Worm (Caenorhabditis elegans) whole organism, L4 larva: ENCODE measurements around the gene F46H5.4.

Experiments
- D1046.2 ChIP-seq: fragments of 200-800 bp; sonication (Bioruptor generic); IDR thresholded peaks from 2 replicates; pipeline ENCODE4 v1.3.6; 2022; ENCODE audit warnings: missing genetic modification characterization, missing compliant biosample characterization
- F37D6.2 ChIP-seq: sonication (generic microtip); optimal IDR thresholded peaks from 2 replicates; lab custom pipeline; 2016; ENCODE audit warnings: mild to moderate bottlenecking, missing genetic modification characterization, missing compliant biosample characterization
- F49E8.2 ChIP-seq: sonication (generic microtip); optimal IDR thresholded peaks from 2 replicates; lab custom pipeline; 2016; ENCODE audit warnings: missing compliant biosample characterization, mild to moderate bottlenecking, missing genetic modification characterization, borderline replicate concordance
- T20F7.1 ChIP-seq: fragments of 200-800 bp; sonication (Bioruptor generic); optimal IDR thresholded peaks from 2 replicates; lab custom pipeline; 2018; ENCODE audit warnings: mild to moderate bottlenecking, missing genetic modification characterization, missing compliant biosample characterization
- T26A8.4 ChIP-seq: fragments of 200-800 bp; sonication (Bioruptor generic); IDR thresholded peaks from 2 replicates; pipeline ENCODE4 v1.3.6; 2022; ENCODE audit warnings: missing genetic modification characterization, missing compliant biosample characterization
- Y75B8A.6 ChIP-seq: fragments of 200-800 bp; sonication (Bioruptor generic); IDR thresholded peaks from 2 replicates; pipeline ENCODE4 v1.3.6; 2022; ENCODE audit warnings: missing genetic modification reagents, missing genetic modification characterization, missing compliant biosample characterization
- aha-1 ChIP-seq: fragments of 150-350 bp; peaks from one replicate; lab custom pipeline; 2014; ENCODE audit warnings: missing biosample characterization, missing genetic modification characterization
- aly-2 ChIP-seq: sonication (generic microtip); optimal IDR thresholded peaks from 2 replicates; lab custom pipeline; 2018; ENCODE audit warnings: missing biosample characterization, missing genetic modification characterization
- ama-1 ChIP-seq: fragments of 150-350 bp; optimal IDR thresholded peaks from 2 replicates; lab custom pipeline; 2014; ENCODE audit warnings: inconsistent platforms, mixed read lengths
- arid-1 ChIP-seq: fragments of 200-800 bp; sonication (Bioruptor generic); conservative IDR thresholded peaks from 2 replicates; pipeline ENCODE4 v1.3.6; 2022; ENCODE audit warnings: missing genetic modification reagents, missing genetic modification characterization, missing compliant biosample characterization
- attf-4 ChIP-seq: sonication (generic microtip); optimal IDR thresholded peaks from 3 replicates; lab custom pipeline; 2017; ENCODE audit warnings: missing biosample characterization, missing genetic modification characterization
- cey-2 ChIP-seq: sonication (generic microtip); optimal IDR thresholded peaks from 3 replicates; lab custom pipeline; 2017; ENCODE audit warnings: missing genetic modification characterization, mild to moderate bottlenecking, missing compliant biosample characterization, antibody characterized with exemption, borderline replicate concordance; ENCODE audit not compliant: insufficient read depth
- daf-12 ChIP-seq: fragments of 150-350 bp; optimal IDR thresholded peaks from 2 replicates; lab custom pipeline; 2014; ENCODE audit warnings: missing biosample characterization, missing genetic modification reagents, missing genetic modification characterization
- daf-16 ChIP-seq, 3 experiments: sonication (generic microtip); optimal IDR thresholded peaks; 2 replicates each; lab custom pipeline; 2016 to 2017; ENCODE audit warnings: missing genetic modification characterization in 3 of 3, missing genetic modification reagents in 3 of 3, mild to moderate bottlenecking in 2 of 3, missing compliant biosample characterization in 2 of 3, missing biosample characterization in 1 of 3, moderate library complexity in 1 of 3
- dmd-6 ChIP-seq: fragments of 200-800 bp; sonication (Bioruptor generic); IDR thresholded peaks from 2 replicates; pipeline ENCODE4 v1.3.6; 2022; ENCODE audit warnings: missing genetic modification reagents, missing genetic modification characterization, missing compliant biosample characterization
- dmd-9 ChIP-seq: fragments of 200-800 bp; sonication (Bioruptor generic); IDR thresholded peaks from 2 replicates; pipeline ENCODE4 v1.3.6; 2022; ENCODE audit warnings: missing genetic modification reagents, missing genetic modification characterization, missing compliant biosample characterization
- dpl-1 ChIP-seq: fragments of 150-350 bp; optimal IDR thresholded peaks from 2 replicates; lab custom pipeline; 2014; ENCODE audit warnings: missing biosample characterization, missing genetic modification reagents, missing genetic modification characterization
- fkh-10 ChIP-seq: fragments of 150-350 bp; optimal IDR thresholded peaks from 2 replicates; lab custom pipeline; 2014; ENCODE audit warnings: missing biosample characterization, missing genetic modification reagents, missing genetic modification characterization
- gei-8 ChIP-seq: fragments of 200-800 bp; sonication (Bioruptor generic); optimal IDR thresholded peaks from 2 replicates; lab custom pipeline; 2018; ENCODE audit warnings: mild to moderate bottlenecking, missing genetic modification characterization, missing compliant biosample characterization
- hif-1 ChIP-seq, 2 experiments: sonication (generic microtip); optimal IDR thresholded peaks; 2 replicates each; lab custom pipeline; 2016 to 2017; ENCODE audit warnings: missing compliant biosample characterization in 2 of 2, missing genetic modification characterization in 2 of 2, missing genetic modification reagents in 2 of 2, missing genotype in 2 of 2, mild to moderate bottlenecking in 1 of 2
- hlh-11 ChIP-seq: fragments of 200-800 bp; sonication (Bioruptor generic); optimal IDR thresholded peaks from 2 replicates; lab custom pipeline; 2018; ENCODE audit warnings: mild to moderate bottlenecking, missing genetic modification characterization, missing compliant biosample characterization
- hmg-1.1 ChIP-seq: fragments of 200-800 bp; sonication (Bioruptor generic); IDR thresholded peaks from 2 replicates; pipeline ENCODE4 v1.3.6; 2022; ENCODE audit warnings: missing genetic modification reagents, missing genetic modification characterization, missing compliant biosample characterization
- lin-1 ChIP-seq: fragments of 200-800 bp; sonication (Bioruptor generic); IDR thresholded peaks from 2 replicates; pipeline ENCODE4 v1.3.6; 2022; ENCODE audit warnings: missing genetic modification reagents, missing genetic modification characterization, missing compliant biosample characterization
- lin-13 ChIP-seq: fragments of 150-350 bp; optimal IDR thresholded peaks from 2 replicates; lab custom pipeline; 2014; ENCODE audit warnings: missing biosample characterization, missing genetic modification reagents, missing genetic modification characterization
- lin-15B ChIP-seq: fragments of 150-350 bp; sonication (generic microtip); optimal IDR thresholded peaks from 3 replicates; lab custom pipeline; 2014; ENCODE audit warnings: missing biosample characterization, missing genetic modification characterization
- lin-29 ChIP-seq: fragments of 200-800 bp; sonication (Bioruptor generic); IDR thresholded peaks from 2 replicates; pipeline ENCODE4 v1.3.6; 2022; ENCODE audit warnings: missing genetic modification reagents, missing genetic modification characterization, missing compliant biosample characterization
- lin-38 ChIP-seq: fragments of 200-800 bp; sonication (Bioruptor generic); IDR thresholded peaks from 2 replicates; pipeline ENCODE4 v1.3.6; 2022; ENCODE audit warnings: missing genetic modification reagents, missing genetic modification characterization, missing compliant biosample characterization
- lin-39 ChIP-seq: fragments of 150-350 bp; optimal IDR thresholded peaks from 2 replicates; lab custom pipeline; 2014; ENCODE audit warnings: missing biosample characterization, missing genetic modification reagents, missing genetic modification characterization
- lir-3 ChIP-seq: sonication (generic microtip); optimal IDR thresholded peaks from 2 replicates; lab custom pipeline; 2016; ENCODE audit warnings: mild to moderate bottlenecking, missing genetic modification characterization, missing compliant biosample characterization
- madf-5 ChIP-seq, 2 experiments: fragments of 200-800 bp; sonication (Bioruptor generic); IDR thresholded peaks; 2 replicates each; pipeline ENCODE4 v1.3.6; 2022; ENCODE audit warnings: missing compliant biosample characterization in 2 of 2, missing genetic modification characterization in 2 of 2
- mep-1 ChIP-seq: fragments of 150-350 bp; sonication (generic microtip); optimal IDR thresholded peaks from 3 replicates; lab custom pipeline; 2014; ENCODE audit warnings: missing biosample characterization, missing genetic modification characterization
- nhr-42 ChIP-seq: fragments of 200-800 bp; sonication (Bioruptor generic); IDR thresholded peaks from 2 replicates; pipeline ENCODE4 v1.3.6; 2022; ENCODE audit warnings: missing genetic modification characterization, missing compliant biosample characterization
- nhr-6 ChIP-seq: fragments of 150-350 bp; optimal IDR thresholded peaks from 2 replicates; lab custom pipeline; 2014; ENCODE audit warnings: missing biosample characterization, missing genetic modification characterization
- pha-4 ChIP-seq, 2 experiments: fragments of 150-350 bp in 1 of 2; fragments of 200-800 bp in 1 of 2; sonication (Bioruptor generic) in 1 of 2; IDR thresholded peaks in 1 of 2; optimal IDR thresholded peaks in 1 of 2; 2 replicates each; pipeline versions ENCODE4 v1.3.6 to Lab custom; 2014 to 2022; ENCODE audit warnings: missing genetic modification characterization in 2 of 2, missing genetic modification reagents in 2 of 2, missing biosample characterization in 1 of 2, missing compliant biosample characterization in 1 of 2
- php-3 ChIP-seq: fragments of 200-800 bp; sonication (Bioruptor generic); IDR thresholded peaks from 2 replicates; pipeline ENCODE4 v1.3.6; 2022; ENCODE audit warnings: missing genetic modification reagents, missing genetic modification characterization, missing compliant biosample characterization
- saeg-2 ChIP-seq: fragments of 200-800 bp; sonication (Bioruptor generic); IDR thresholded peaks from 2 replicates; pipeline ENCODE4 v1.3.6; 2022; ENCODE audit warnings: missing genetic modification reagents, missing genetic modification characterization, missing compliant biosample characterization
- sdz-12 ChIP-seq: fragments of 200-800 bp; sonication (Bioruptor generic); optimal IDR thresholded peaks from 2 replicates; lab custom pipeline; 2018; ENCODE audit warnings: mild to moderate bottlenecking, missing genetic modification characterization, missing compliant biosample characterization
- set-16 ChIP-seq: fragments of 200-800 bp; sonication (Bioruptor generic); IDR thresholded peaks from 2 replicates; pipeline ENCODE4 v1.3.6; 2022; ENCODE audit warnings: missing genetic modification reagents, missing genetic modification characterization, missing compliant biosample characterization
- snpc-1.2 ChIP-seq: fragments of 200-800 bp; sonication (Bioruptor generic); IDR thresholded peaks from 2 replicates; pipeline ENCODE4 v1.3.6; 2022; ENCODE audit warnings: missing genetic modification reagents, missing genetic modification characterization, missing compliant biosample characterization
- spr-1 ChIP-seq: sonication (generic microtip); optimal IDR thresholded peaks from 2 replicates; lab custom pipeline; 2016; ENCODE audit warnings: mild to moderate bottlenecking, missing genetic modification characterization, missing compliant biosample characterization
- tra-1 ChIP-seq: fragments of 200-800 bp; sonication (Bioruptor generic); IDR thresholded peaks from 2 replicates; pipeline ENCODE4 v1.3.6; 2022; ENCODE audit warnings: missing genetic modification reagents, missing genetic modification characterization, missing compliant biosample characterization
- unc-62 ChIP-seq, 3 experiments: fragments of 150-350 bp in 1 of 3; sonication (generic microtip); optimal IDR thresholded peaks in 2 of 3; peaks in 1 of 3; 1 replicate in 1 of 3; 2 replicates in 2 of 3; lab custom pipeline; 2014 to 2017; ENCODE audit warnings: missing biosample characterization in 3 of 3, missing genetic modification characterization in 3 of 3, missing genetic modification reagents in 3 of 3, missing genotype in 1 of 3
- vab-7 ChIP-seq: fragments of 200-800 bp; sonication (Bioruptor generic); IDR thresholded peaks from 2 replicates; pipeline ENCODE4 v1.3.6; 2022; ENCODE audit warnings: missing genetic modification reagents, missing genetic modification characterization, missing compliant biosample characterization
- ztf-11 ChIP-seq: fragments of 150-350 bp; optimal IDR thresholded peaks from 2 replicates; lab custom pipeline; 2014; ENCODE audit warnings: missing biosample characterization, missing genetic modification characterization

Gene F46H5.4

ce11 chrX:7233127-7234073 is 21.0 kb downstream of the F46H5.4 start (continued):
- TF ChIP-seq pha-4 (GFP tag; IDR thresholded peaks at IDR 0.05; lab: Robert Waterston, UW) = no peak
- TF ChIP-seq pha-4 (tag; optimal IDR thresholded peaks at IDR 0.05; lab: Kevin White, UChicago) = peak; percentile 4
- no peak for TF ChIP-seq lir-3 (tag; lab: Kevin White, UChicago)
- peak; percentile 32 for TF ChIP-seq nhr-6 (tag; lab: Kevin White, UChicago)
- TF ChIP-seq dmd-6 (GFP tag; lab: Robert Waterston, UW) = peak; percentile 68
- TF ChIP-seq ama-1 (lab: Kevin White, UChicago) = peak; percentile 35
- TF ChIP-seq hif-1 (tag; optimal IDR thresholded peaks at IDR 0.05; lab: Kevin White, UChicago) = no peak
- no peak for TF ChIP-seq sdz-12 (GFP tag; lab: Kevin White, UChicago)
- TF ChIP-seq T26A8.4 (GFP tag; lab: Robert Waterston, UW) = 0 out of 2 replicates have a peak, but pooled peaks have one; percentile 8
- TF ChIP-seq hmg-1.1 (GFP tag; lab: Robert Waterston, UW) = no peak
- no peak for TF ChIP-seq F49E8.2 (tag; lab: Kevin White, UChicago)
- TF ChIP-seq snpc-1.2 (GFP tag; lab: Robert Waterston, UW) = no peak
- TF ChIP-seq aha-1 (tag; lab: Kevin White, UChicago) = peak; percentile 90
- TF ChIP-seq madf-5 (GFP tag; IDR thresholded peaks at IDR 0.05; lab: Robert Waterston, UW) = no peak
- TF ChIP-seq mep-1 (tag; lab: Kevin White, UChicago) = no peak
- no peak for TF ChIP-seq F37D6.2 (tag; lab: Kevin White, UChicago)
- peak in 1 of 2 experiments; percentile 10 for TF ChIP-seq daf-16 (GFP tag; optimal IDR thresholded peaks at IDR 0.05; lab: Kevin White, UChicago)
- peak; percentile 93 for TF ChIP-seq daf-16 (tag; optimal IDR thresholded peaks at IDR 0.05; lab: Kevin White, UChicago)
- no peak for TF ChIP-seq Y75B8A.6 (GFP tag; lab: Robert Waterston, UW)
- no peak for TF ChIP-seq D1046.2 (GFP tag; lab: Robert Waterston, UW)
- TF ChIP-seq lin-13 (GFP tag; lab: Kevin White, UChicago) = no peak
- TF ChIP-seq tra-1 (GFP tag; lab: Robert Waterston, UW) = no peak; the same call in 1 of the 2 replicates
- TF ChIP-seq attf-4 (tag; lab: Kevin White, UChicago) = no peak
- no peak for TF ChIP-seq php-3 (GFP tag; lab: Robert Waterston, UW)
- TF ChIP-seq dpl-1 = no peak
- no peak for TF ChIP-seq lin-38 (GFP tag; lab: Robert Waterston, UW)
- TF ChIP-seq vab-7 (GFP tag; lab: Robert Waterston, UW) = no peak
- TF ChIP-seq lin-1 = no peak
- no peak for TF ChIP-seq lin-29 (GFP tag; lab: Robert Waterston, UW)
- TF ChIP-seq lin-39 = no peak
- no peak for TF ChIP-seq spr-1 (tag; lab: Kevin White, UChicago)
- TF ChIP-seq ztf-11 (tag; lab: Kevin White, UChicago) = no peak
- TF ChIP-seq, all 104 proteins: peak for 16

- no peak for TF ChIP-seq tra-1 (GFP tag; lab: Robert Waterston, UW)
- peak; percentile 35 for TF ChIP-seq set-16
- TF ChIP-seq daf-12 (tag; lab: Kevin White, UChicago) = no peak
- 0 out of 2 replicates have a peak, but pooled peaks have one; percentile 22 for TF ChIP-seq dmd-9 (GFP tag; lab: Robert Waterston, UW)
- no peak for TF ChIP-seq arid-1
- no peak for TF ChIP-seq cey-2 (tag; lab: Kevin White, UChicago)
- TF ChIP-seq lin-15B = no peak
- TF ChIP-seq spr-1 (tag; lab: Kevin White, UChicago) = no peak
- no peak for TF ChIP-seq gei-8 (GFP tag; lab: Kevin White, UChicago)
- TF ChIP-seq hlh-11 (tag; lab: Kevin White, UChicago) = peak; percentile 83
- no peak for TF ChIP-seq lin-39
- no peak for TF ChIP-seq unc-62 (GFP tag; optimal IDR thresholded peaks at IDR 0.05 in 1 of 2; lab: Kevin White, UChicago)
- no peak for TF ChIP-seq unc-62 (tag; optimal IDR thresholded peaks at IDR 0.05; lab: Kevin White, UChicago)
- TF ChIP-seq aly-2 (tag; lab: Kevin White, UChicago) = no peak
- TF ChIP-seq fkh-10 (GFP tag; lab: Kevin White, UChicago) = no peak
- no peak for TF ChIP-seq saeg-2
- TF ChIP-seq hif-1 (tag; optimal IDR thresholded peaks at IDR 0.05; lab: Kevin White, UChicago) = peak in 1 of 2 experiments; percentile 1
- TF ChIP-seq T20F7.1 (GFP tag; lab: Kevin White, UChicago) = no peak
- peak; percentile 50; the same call in 1 of the 2 replicates for TF ChIP-seq hmg-1.1 (GFP tag; lab: Robert Waterston, UW)
- TF ChIP-seq nhr-42 (GFP tag; lab: Robert Waterston, UW) = no peak
Observed at ce11 chrX:7232158-7232822, 22.1 kb downstream of the F46H5.4 start.
